Worm (Caenorhabditis elegans) whole organism, L3 larva: ENCODE measurements around the gene F49E12.8.

Source experiments
- R02D3.7 ChIP-seq: fragments of 150-350 bp; optimal IDR thresholded peaks from 2 replicates; lab custom pipeline; 2014; ENCODE audit warnings: missing biosample characterization, missing genetic modification characterization
- ceh-82 ChIP-seq: fragments of 150-350 bp; optimal IDR thresholded peaks from 2 replicates; lab custom pipeline; 2014; ENCODE audit warnings: missing biosample characterization, missing genetic modification characterization
- egl-27 ChIP-seq: sonication (generic microtip); optimal IDR thresholded peaks from 4 replicates; lab custom pipeline; 2017; ENCODE audit warnings: missing biosample characterization, missing genetic modification reagents, missing genetic modification characterization
- elt-2 ChIP-seq: sonication (generic microtip); optimal IDR thresholded peaks from 2 replicates; lab custom pipeline; 2016; ENCODE audit warnings: missing genetic modification reagents, mild to moderate bottlenecking, missing genetic modification characterization, missing compliant biosample characterization
- hmg-11 ChIP-seq: sonication (generic microtip); optimal IDR thresholded peaks from 2 replicates; lab custom pipeline; 2016; ENCODE audit warnings: missing genetic modification characterization, missing compliant biosample characterization
- nhr-237 ChIP-seq: fragments of 150-350 bp; optimal IDR thresholded peaks from 2 replicates; lab custom pipeline; 2014; ENCODE audit warnings: missing biosample characterization, missing genetic modification characterization
- nhr-25 ChIP-seq: sonication (generic microtip); optimal IDR thresholded peaks from 2 replicates; lab custom pipeline; 2017; ENCODE audit warnings: missing biosample characterization, missing genetic modification characterization
- nhr-28 ChIP-seq: fragments of 150-350 bp; optimal IDR thresholded peaks from 2 replicates; lab custom pipeline; 2014; ENCODE audit warnings: missing biosample characterization, missing genetic modification characterization
- nhr-76 ChIP-seq: fragments of 150-350 bp; sonication (generic microtip); optimal IDR thresholded peaks from 5 replicates; lab custom pipeline; 2014; ENCODE audit warnings: missing biosample characterization, missing genetic modification characterization
- nhr-77 ChIP-seq: fragments of 150-350 bp; optimal IDR thresholded peaks from 2 replicates; lab custom pipeline; 2014; ENCODE audit warnings: missing biosample characterization, missing genetic modification characterization
- pha-4 ChIP-seq: fragments of 150-350 bp; optimal IDR thresholded peaks from 2 replicates; lab custom pipeline; 2014; ENCODE audit warnings: missing biosample characterization, missing genetic modification reagents, missing genetic modification characterization
- tbx-2 ChIP-seq: sonication (generic microtip); optimal IDR thresholded peaks from 2 replicates; lab custom pipeline; 2016; ENCODE audit warnings: mild to moderate bottlenecking, missing genetic modification characterization, missing compliant biosample characterization
- ztf-4 ChIP-seq: fragments of 150-350 bp; optimal IDR thresholded peaks from 2 replicates; lab custom pipeline; 2014; ENCODE audit warnings: missing biosample characterization, missing genetic modification characterization

DNA sequence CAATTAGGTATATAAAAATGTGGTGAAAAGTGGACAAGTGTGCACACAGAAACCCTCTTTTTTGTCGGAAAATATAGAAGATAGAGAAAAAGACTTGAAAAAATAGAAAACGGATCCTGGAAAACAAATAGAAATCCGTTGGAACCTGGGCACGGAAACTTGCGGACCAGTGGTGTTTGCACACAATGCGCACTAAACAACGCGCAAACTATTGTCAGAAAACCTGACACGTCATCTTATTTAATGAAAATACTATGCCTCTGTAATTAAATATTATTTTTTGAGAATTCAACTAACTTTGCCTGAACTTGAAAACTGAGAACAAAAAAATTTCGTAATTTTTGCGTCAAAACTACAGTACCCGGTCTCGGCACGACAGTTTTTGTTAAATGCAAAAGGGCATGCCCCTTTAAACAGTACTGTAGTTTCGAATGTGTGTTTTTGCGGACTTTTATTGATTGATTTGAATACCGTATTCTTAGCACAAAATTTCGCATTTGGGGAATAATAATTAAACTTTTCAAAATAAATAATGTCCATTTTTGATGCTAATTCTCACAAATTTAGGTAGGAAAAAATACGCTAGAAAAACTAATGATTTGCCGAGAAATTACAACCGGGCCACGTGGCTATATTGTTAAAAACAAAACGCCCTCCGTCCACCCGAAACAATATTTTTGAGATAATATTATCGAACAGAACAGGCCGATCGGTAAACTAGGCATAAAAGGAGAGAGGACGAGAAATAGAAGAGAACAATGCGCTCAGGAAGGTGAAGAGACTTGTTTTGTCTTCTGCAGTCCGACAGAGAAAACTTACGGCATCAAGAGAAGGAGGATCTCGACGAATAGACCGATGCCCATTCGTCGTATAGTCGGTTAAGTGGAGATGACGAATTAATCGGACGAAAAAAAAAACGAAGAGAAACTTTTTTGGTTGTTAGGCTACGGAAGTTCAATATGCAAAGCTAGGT is 35.1 kb upstream of the F49E12.8 start:
- TF ChIP-seq elt-2 (tag; lab: Kevin White, UChicago) (no peak), nhr-77 (no peak), nhr-25 (tag; lab: Kevin White, UChicago) (peak; percentile 39), R02D3.7 (tag; lab: Kevin White, UChicago) (no peak), nhr-237 (tag; lab: Kevin White, UChicago) (no peak), ztf-4 (tag; lab: Kevin White, UChicago) (no peak), egl-27 (tag; lab: Kevin White, UChicago) (no peak), tbx-2 (no peak), nhr-28 (tag; lab: Kevin White, UChicago) (no peak), nhr-76 (tag; lab: Kevin White, UChicago) (no peak), ceh-82 (tag; lab: Kevin White, UChicago) (no peak), hmg-11 (tag; lab: Kevin White, UChicago) (no peak), pha-4 (tag; lab: Kevin White, UChicago) (peak; percentile 38)
